In genomic region chrX:7324816-7325246, dm6 we compare ENCODE assay signal across 1 fruit fly cellular context.
TF ChIP-seq lines count a peak whose summit lies in the region.

No protein-coding gene starts in this region.

TF ChIP-seq in whole organism, embryonic, 481 proteins besides CTCF, POLR2A, EP300 and RAD21 (continued from another document):
- peak; percentile 87 for TF ChIP-seq CG13123 (GFP tag; optimal IDR thresholded peaks at IDR 0.05; lab: Kevin White, UChicago)
- TF ChIP-seq cad (GFP tag; optimal IDR thresholded peaks at IDR 0.05; lab: Kevin White, UChicago) = no peak
- no peak for TF ChIP-seq Hr39 (optimal IDR thresholded peaks at IDR 0.05; lab: Kevin White, UChicago)
- peak; percentile 92 for TF ChIP-seq caup (GFP tag; optimal IDR thresholded peaks at IDR 0.05; lab: Kevin White, UChicago; ENCODE audit: severe bottlenecking)
- TF ChIP-seq CG7786 (GFP tag; optimal IDR thresholded peaks at IDR 0.05; lab: Kevin White, UChicago) = peak; percentile 68
- TF ChIP-seq Bdp1 (GFP tag; optimal IDR thresholded peaks at IDR 0.05; lab: Kevin White, UChicago) = peak; percentile 59
- peak; percentile 82 for TF ChIP-seq CG11560 (tag; IDR thresholded peaks at IDR 0.05; lab: Robert Waterston, UW)
- peak; percentile 66 for TF ChIP-seq btn (GFP tag; optimal IDR thresholded peaks at IDR 0.05; lab: Kevin White, UChicago)
- peak; percentile 94 for TF ChIP-seq CG7271 (tag; optimal IDR thresholded peaks at IDR 0.05; lab: Kevin White, UChicago)
- peak; percentile 98 for TF ChIP-seq CG2678 (tag; optimal IDR thresholded peaks at IDR 0.05; lab: Kevin White, UChicago)
- peak; percentile 91 for TF ChIP-seq CG4730 (GFP tag; IDR thresholded peaks at IDR 0.05; lab: Robert Waterston, UW)
- peak; percentile 89 for TF ChIP-seq CG7745 (tag; optimal IDR thresholded peaks at IDR 0.05; lab: Kevin White, UChicago)
- TF ChIP-seq CG11093 (GFP tag; IDR thresholded peaks at IDR 0.05; lab: Robert Waterston, UW) = peak; percentile 89
- no peak for TF ChIP-seq HLHmδ (GFP tag; optimal IDR thresholded peaks at IDR 0.05; lab: Kevin White, UChicago)
- peak; percentile 96 for TF ChIP-seq Sox100B (GFP tag; optimal IDR thresholded peaks at IDR 0.05; lab: Kevin White, UChicago)
- peak; percentile 87 for TF ChIP-seq ap (GFP tag; IDR thresholded peaks at IDR 0.05; lab: Robert Waterston, UW)
- peak; percentile 11 for TF ChIP-seq ftz-f1 (GFP tag; optimal IDR thresholded peaks at IDR 0.05; lab: Kevin White, UChicago)
- peak; percentile 80 for TF ChIP-seq CG6765 (GFP tag; optimal IDR thresholded peaks at IDR 0.05; lab: Kevin White, UChicago)
- TF ChIP-seq Mes4 (GFP tag; optimal IDR thresholded peaks at IDR 0.05; lab: Kevin White, UChicago) = peak; percentile 76
- TF ChIP-seq sqz (GFP tag; optimal IDR thresholded peaks at IDR 0.05; lab: Kevin White, UChicago) = peak; percentile 96
- TF ChIP-seq Doc3 (GFP tag; IDR thresholded peaks at IDR 0.05; lab: Robert Waterston, UW; ENCODE audit: partially characterized antibody) = no peak
- peak; percentile 87 for TF ChIP-seq CG12942 (GFP tag; optimal IDR thresholded peaks at IDR 0.05; lab: Kevin White, UChicago)
- peak; percentile 93 for TF ChIP-seq fd64A (GFP tag; optimal IDR thresholded peaks at IDR 0.05; lab: Kevin White, UChicago)
- TF ChIP-seq CG17568 (GFP tag; optimal IDR thresholded peaks at IDR 0.05; lab: Kevin White, UChicago) = peak; percentile 96
- TF ChIP-seq BtbVII (GFP tag; optimal IDR thresholded peaks at IDR 0.05; lab: Kevin White, UChicago) = peak; percentile 95
- TF ChIP-seq crp (GFP tag; optimal IDR thresholded peaks at IDR 0.05; lab: Kevin White, UChicago) = peak; percentile 9 to 69
- TF ChIP-seq az2 (GFP tag; optimal IDR thresholded peaks at IDR 0.05; lab: Kevin White, UChicago) = peak; percentile 96
- TF ChIP-seq C15 (GFP tag; IDR thresholded peaks at IDR 0.05; lab: Robert Waterston, UW) = peak; percentile 59; the same call in 2 of the 3 replicates
- no peak for TF ChIP-seq HmgD (GFP tag; optimal IDR thresholded peaks at IDR 0.05; lab: Kevin White, UChicago)
- peak; percentile 66 for TF ChIP-seq NK7.1 (GFP tag; optimal IDR thresholded peaks at IDR 0.05; lab: Kevin White, UChicago)
- peak; percentile 90 for TF ChIP-seq CG5953 (GFP tag; IDR thresholded peaks at IDR 0.05; lab: Robert Waterston, UW)
- TF ChIP-seq CG6272 (GFP tag; IDR thresholded peaks at IDR 0.05; lab: Robert Waterston, UW) = peak; percentile 89
- TF ChIP-seq Adf1 (GFP tag; IDR thresholded peaks at IDR 0.05; lab: Robert Waterston, UW) = peak; percentile 68
- peak; percentile 86 for TF ChIP-seq ssp (GFP tag; IDR thresholded peaks at IDR 0.05; lab: Robert Waterston, UW)
- peak; percentile 51 for TF ChIP-seq CG9797 (GFP tag; optimal IDR thresholded peaks at IDR 0.05; lab: Kevin White, UChicago)
- peak; percentile 92 for TF ChIP-seq Vsx1 (GFP tag; optimal IDR thresholded peaks at IDR 0.05; lab: Kevin White, UChicago)
- peak; percentile 83 for TF ChIP-seq fd102C (GFP tag; optimal IDR thresholded peaks at IDR 0.05; lab: Kevin White, UChicago)
- TF ChIP-seq lola (GFP tag; optimal IDR thresholded peaks at IDR 0.05; lab: Kevin White, UChicago) = peak in 1 of 3 experiments; percentile 98
- TF ChIP-seq al (GFP tag; IDR thresholded peaks at IDR 0.05; lab: Robert Waterston, UW) = peak; percentile 78
- peak; percentile 98 for TF ChIP-seq CG14710 (tag; optimal IDR thresholded peaks at IDR 0.05; lab: Kevin White, UChicago)
- peak; percentile 97 for TF ChIP-seq CG15601 (tag; optimal IDR thresholded peaks at IDR 0.05; lab: Kevin White, UChicago)
- peak; percentile 94 for TF ChIP-seq CG18619 (GFP tag; optimal IDR thresholded peaks at IDR 0.05; lab: Kevin White, UChicago)
- TF ChIP-seq onecut (GFP tag; IDR thresholded peaks at IDR 0.05; lab: Robert Waterston, UW) = peak; percentile 94
- TF ChIP-seq CG18011 (GFP tag; optimal IDR thresholded peaks at IDR 0.05; lab: Kevin White, UChicago) = peak; percentile 75
- peak; percentile 96 for TF ChIP-seq Six4 (GFP tag; optimal IDR thresholded peaks at IDR 0.05; lab: Kevin White, UChicago)
- peak; percentile 94 for TF ChIP-seq CG1603 (tag; optimal IDR thresholded peaks at IDR 0.05; lab: Kevin White, UChicago)
- peak; percentile 96 for TF ChIP-seq grau (tag; optimal IDR thresholded peaks at IDR 0.05; lab: Kevin White, UChicago)
- peak; percentile 83; the same call in 2 of the 3 replicates for TF ChIP-seq jigr1 (GFP tag; IDR thresholded peaks at IDR 0.05; lab: Robert Waterston, UW)
- peak; percentile 77 for TF ChIP-seq CG6654 (GFP tag; optimal IDR thresholded peaks at IDR 0.05; lab: Kevin White, UChicago)
- TF ChIP-seq CG30431 (GFP tag; optimal IDR thresholded peaks at IDR 0.05; lab: Kevin White, UChicago) = peak; percentile 91
- TF ChIP-seq CG12104 (GFP tag; optimal IDR thresholded peaks at IDR 0.05; lab: Kevin White, UChicago) = peak; percentile 95
- TF ChIP-seq Bgb (GFP tag; IDR thresholded peaks at IDR 0.05; lab: Robert Waterston, UW; ENCODE audit: partially characterized antibody) = no peak
- peak; percentile 75 for TF ChIP-seq jumu (GFP tag; optimal IDR thresholded peaks at IDR 0.05; lab: Kevin White, UChicago)
- TF ChIP-seq vfl (GFP tag; optimal IDR thresholded peaks at IDR 0.05; lab: Kevin White, UChicago) = peak; percentile 74
- TF ChIP-seq Awh (GFP tag; IDR thresholded peaks at IDR 0.05; lab: Robert Waterston, UW) = peak; percentile 97
- peak; percentile 67 for TF ChIP-seq Side (GFP tag; optimal IDR thresholded peaks at IDR 0.05; lab: Kevin White, UChicago)
- TF ChIP-seq aop (GFP tag; IDR thresholded peaks at IDR 0.05; lab: Robert Waterston, UW) = peak; percentile 78
- TF ChIP-seq lmd (GFP tag; IDR thresholded peaks at IDR 0.05; lab: Robert Waterston, UW) = peak; percentile 96
- peak; percentile 95 for TF ChIP-seq CG16815 (GFP tag; optimal IDR thresholded peaks at IDR 0.05; lab: Kevin White, UChicago)
- TF ChIP-seq kni (GFP tag; optimal IDR thresholded peaks at IDR 0.05; lab: Kevin White, UChicago) = peak; percentile 88
- peak; percentile 94 for TF ChIP-seq CG3407 (GFP tag; optimal IDR thresholded peaks at IDR 0.05; lab: Kevin White, UChicago)
- peak; percentile 94 for TF ChIP-seq gce (GFP tag; IDR thresholded peaks at IDR 0.05; lab: Robert Waterston, UW)
- TF ChIP-seq CG3995 (GFP tag; optimal IDR thresholded peaks at IDR 0.05; lab: Kevin White, UChicago) = peak; percentile 62
- TF ChIP-seq CG8944 (GFP tag; optimal IDR thresholded peaks at IDR 0.05; lab: Kevin White, UChicago) = peak; percentile 57
- peak; percentile 31 for TF ChIP-seq Dref (GFP tag; IDR thresholded peaks at IDR 0.05; lab: Robert Waterston, UW)
- peak; percentile 88 for TF ChIP-seq CG3065 (GFP tag; optimal IDR thresholded peaks at IDR 0.05; lab: Kevin White, UChicago)
- TF ChIP-seq phol (tag; optimal IDR thresholded peaks at IDR 0.05; lab: Kevin White, UChicago) = peak; percentile 97
- TF ChIP-seq sc (optimal IDR thresholded peaks at IDR 0.05; lab: Kevin White, UChicago) = no peak
- peak; percentile 95 for TF ChIP-seq sc (GFP tag; optimal IDR thresholded peaks at IDR 0.05; lab: Kevin White, UChicago)
- peak; percentile 95 for TF ChIP-seq MTF-1 (GFP tag; optimal IDR thresholded peaks at IDR 0.05; lab: Kevin White, UChicago; ENCODE audit: borderline replicate concordance)
- TF ChIP-seq CG9876 (GFP tag; optimal IDR thresholded peaks at IDR 0.05; lab: Kevin White, UChicago) = no peak
- TF ChIP-seq CG18599 (GFP tag; optimal IDR thresholded peaks at IDR 0.05; lab: Kevin White, UChicago) = peak; percentile 96
- no peak for TF ChIP-seq Trl (optimal IDR thresholded peaks at IDR 0.05; lab: Kevin White, UChicago)
- TF ChIP-seq Trl (GFP tag; optimal IDR thresholded peaks at IDR 0.05; lab: Kevin White, UChicago) = peak; percentile 74
- peak; percentile 96 for TF ChIP-seq Fer1 (GFP tag; optimal IDR thresholded peaks at IDR 0.05; lab: Kevin White, UChicago)
- no peak for TF ChIP-seq mld (GFP tag; IDR thresholded peaks at IDR 0.05; lab: Robert Waterston, UW; ENCODE audit: partially characterized antibody)
- TF ChIP-seq unpg (GFP tag; optimal IDR thresholded peaks at IDR 0.05; lab: Kevin White, UChicago) = peak; percentile 98
- TF ChIP-seq row (GFP tag; IDR thresholded peaks at IDR 0.05; lab: Robert Waterston, UW) = peak; percentile 98
- peak; percentile 90 for TF ChIP-seq CG3847 (GFP tag; IDR thresholded peaks at IDR 0.05; lab: Robert Waterston, UW)
- peak; percentile 85 for TF ChIP-seq CG31365 (tag; optimal IDR thresholded peaks at IDR 0.05; lab: Kevin White, UChicago)
- peak in 1 of 2 experiments; percentile 93 for TF ChIP-seq Hr78 (GFP tag; optimal IDR thresholded peaks at IDR 0.05; lab: Kevin White, UChicago)
- peak; percentile 93 for TF ChIP-seq Meics (GFP tag; optimal IDR thresholded peaks at IDR 0.05; lab: Kevin White, UChicago)
- TF ChIP-seq ham (GFP tag; IDR thresholded peaks at IDR 0.05; lab: Robert Waterston, UW) = peak; percentile 59; the same call in 1 of the 2 replicates
- peak; percentile 99 for TF ChIP-seq Xrp1 (GFP tag; IDR thresholded peaks at IDR 0.05; lab: Robert Waterston, UW)
- peak; percentile 97 for TF ChIP-seq Spps (tag; optimal IDR thresholded peaks at IDR 0.05; lab: Kevin White, UChicago)
- TF ChIP-seq CG17385 (GFP tag; optimal IDR thresholded peaks at IDR 0.05; lab: Kevin White, UChicago) = peak; percentile 94
- TF ChIP-seq CG32767 (GFP tag; IDR thresholded peaks at IDR 0.05; lab: Robert Waterston, UW) = peak; percentile 94
- peak; percentile 96 for TF ChIP-seq Chrac-16 (GFP tag; optimal IDR thresholded peaks at IDR 0.05; lab: Kevin White, UChicago)
- TF ChIP-seq CG10321 (GFP tag; IDR thresholded peaks at IDR 0.05; lab: Robert Waterston, UW) = peak; percentile 79
- TF ChIP-seq CG11247 (GFP tag; IDR thresholded peaks at IDR 0.05; lab: Robert Waterston, UW) = peak; percentile 88
- TF ChIP-seq Abd-B (GFP tag; optimal IDR thresholded peaks at IDR 0.05; lab: Kevin White, UChicago) = peak; percentile 93
- TF ChIP-seq CG8089 (GFP tag; optimal IDR thresholded peaks at IDR 0.05; lab: Kevin White, UChicago) = peak; percentile 64
- TF ChIP-seq sug (tag; optimal IDR thresholded peaks at IDR 0.05; lab: Kevin White, UChicago) = peak; percentile 85
- TF ChIP-seq D (optimal IDR thresholded peaks at IDR 0.05; lab: Kevin White, UChicago) = no peak
- peak; percentile 97 for TF ChIP-seq D (GFP tag; optimal IDR thresholded peaks at IDR 0.05; lab: Kevin White, UChicago)
- TF ChIP-seq bbx (GFP tag; IDR thresholded peaks at IDR 0.05; lab: Robert Waterston, UW; ENCODE audit: partially characterized antibody) = 0 out of 2 replicates have a peak, but pooled peaks have one; percentile 12
- peak; percentile 92 for TF ChIP-seq CG6854 (GFP tag; optimal IDR thresholded peaks at IDR 0.05; lab: Kevin White, UChicago)
- TF ChIP-seq CG14050 (GFP tag; IDR thresholded peaks at IDR 0.05; lab: Robert Waterston, UW) = peak; percentile 92
- peak; percentile 63; the same call in 1 of the 2 replicates for TF ChIP-seq crol (GFP tag; IDR thresholded peaks at IDR 0.05; lab: Robert Waterston, UW)
- TF ChIP-seq Sin3A (optimal IDR thresholded peaks at IDR 0.05; lab: Kevin White, UChicago) = no peak
- peak; percentile 33 for TF ChIP-seq p53 (GFP tag; optimal IDR thresholded peaks at IDR 0.05; lab: Kevin White, UChicago)
- TF ChIP-seq gt (GFP tag; IDR thresholded peaks at IDR 0.05; lab: Robert Waterston, UW) = peak; percentile 79
- peak; percentile 83 for TF ChIP-seq CG17612 (GFP tag; IDR thresholded peaks at IDR 0.05; lab: Robert Waterston, UW)
- TF ChIP-seq CG31224 (GFP tag; IDR thresholded peaks at IDR 0.05; lab: Robert Waterston, UW) = peak; percentile 81
- peak; percentile 96 for TF ChIP-seq CG4820 (GFP tag; optimal IDR thresholded peaks at IDR 0.05; lab: Kevin White, UChicago)
- TF ChIP-seq D19A (tag; optimal IDR thresholded peaks at IDR 0.05; lab: Kevin White, UChicago) = peak; percentile 96
- peak; percentile 88 for TF ChIP-seq CG2120 (GFP tag; optimal IDR thresholded peaks at IDR 0.05; lab: Kevin White, UChicago)
- TF ChIP-seq hth (optimal IDR thresholded peaks at IDR 0.05; lab: Kevin White, UChicago) = no peak
- TF ChIP-seq CG10565 (GFP tag; optimal IDR thresholded peaks at IDR 0.05; lab: Kevin White, UChicago) = peak; percentile 80
- peak; percentile 92 for TF ChIP-seq CG12071 (GFP tag; optimal IDR thresholded peaks at IDR 0.05; lab: Kevin White, UChicago)
- peak; percentile 97 for TF ChIP-seq Ssrp (tag; optimal IDR thresholded peaks at IDR 0.05; lab: Kevin White, UChicago)
- peak; percentile 44 for TF ChIP-seq shn (GFP tag; optimal IDR thresholded peaks at IDR 0.05; lab: Kevin White, UChicago)
- TF ChIP-seq D19B (GFP tag; optimal IDR thresholded peaks at IDR 0.05; lab: Kevin White, UChicago) = peak; percentile 78
- peak; percentile 76 for TF ChIP-seq grn (GFP tag; optimal IDR thresholded peaks at IDR 0.05; lab: Kevin White, UChicago)
